Worm (Caenorhabditis elegans) whole organism, L3 larva: ENCODE measurements around the gene Y69H2.3.

ENCODE experiments used
- aly-2 ChIP-seq: fragments of 150-350 bp; optimal IDR thresholded peaks from 2 replicates; lab custom pipeline; 2014; ENCODE audit warnings: missing biosample characterization, missing genetic modification characterization
- ama-1 ChIP-seq: fragments of 150-350 bp; optimal IDR thresholded peaks from 2 replicates; lab custom pipeline; 2018
- eor-1 ChIP-seq, 2 experiments: fragments of 150-350 bp; optimal IDR thresholded peaks; 2 replicates each; lab custom pipeline; 2014 to 2018; ENCODE audit warnings: missing biosample characterization in 2 of 2, missing genetic modification characterization in 2 of 2
- fkh-10 ChIP-seq: sonication (generic microtip); optimal IDR thresholded peaks from 2 replicates; lab custom pipeline; 2017; ENCODE audit warnings: missing biosample characterization, missing genetic modification reagents, missing genetic modification characterization
- fos-1 ChIP-seq: fragments of 150-350 bp; optimal IDR thresholded peaks from 2 replicates; lab custom pipeline; 2014; ENCODE audit warnings: missing biosample characterization, missing genetic modification characterization
- nhr-11 ChIP-seq: fragments of 150-350 bp; optimal IDR thresholded peaks from 2 replicates; lab custom pipeline; 2014; ENCODE audit warnings: missing biosample characterization, missing genetic modification characterization
- nhr-23 ChIP-seq: fragments of 150-350 bp; optimal IDR thresholded peaks from 2 replicates; lab custom pipeline; 2014; ENCODE audit warnings: missing biosample characterization, missing genetic modification reagents, missing genetic modification characterization
- nhr-25 ChIP-seq: sonication (generic microtip); optimal IDR thresholded peaks from 2 replicates; lab custom pipeline; 2017; ENCODE audit warnings: missing biosample characterization, missing genetic modification characterization
- nhr-77 ChIP-seq: fragments of 150-350 bp; optimal IDR thresholded peaks from 2 replicates; lab custom pipeline; 2014; ENCODE audit warnings: missing biosample characterization, missing genetic modification characterization
- ztf-11 ChIP-seq: fragments of 150-350 bp; optimal IDR thresholded peaks from 2 replicates; lab custom pipeline; 2014; ENCODE audit warnings: missing biosample characterization, missing genetic modification characterization
- ztf-4 ChIP-seq: fragments of 150-350 bp; optimal IDR thresholded peaks from 2 replicates; lab custom pipeline; 2014; ENCODE audit warnings: missing biosample characterization, missing genetic modification characterization

DNA sequence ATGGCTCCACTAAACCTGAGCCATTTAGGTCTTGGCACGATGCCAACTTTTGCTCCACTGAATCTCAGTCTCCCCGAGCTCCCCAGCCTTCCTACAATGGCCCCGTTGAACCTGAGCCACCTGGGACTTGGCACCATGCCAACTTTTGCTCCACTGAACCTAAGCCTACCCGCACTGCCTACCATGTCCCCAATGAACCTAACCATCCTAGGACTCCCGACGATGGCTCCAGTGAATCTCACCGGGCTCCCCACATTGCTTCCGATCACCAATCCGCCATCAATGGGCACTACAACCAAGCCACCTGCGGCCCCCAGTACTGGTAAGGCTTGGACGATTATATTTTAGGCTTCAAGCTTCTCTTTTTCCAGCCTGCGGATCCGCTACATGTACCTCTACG lies 7.9 kb upstream of the Y69H2.3 start:
- no peak for TF ChIP-seq nhr-77 (tag; lab: Kevin White, UChicago)
- TF ChIP-seq nhr-25 (tag; lab: Kevin White, UChicago): no peak
- no peak for TF ChIP-seq fkh-10 (GFP tag; lab: Kevin White, UChicago)
- no peak for TF ChIP-seq eor-1 (tag; optimal IDR thresholded peaks at IDR 0.05; lab: Kevin White, UChicago)
- no peak for TF ChIP-seq ama-1
- TF ChIP-seq nhr-11 (tag; lab: Kevin White, UChicago): no peak
- no peak for TF ChIP-seq ztf-11 (tag; lab: Kevin White, UChicago)
- TF ChIP-seq nhr-23 (tag; lab: Kevin White, UChicago): no peak
- no peak for TF ChIP-seq aly-2 (tag; lab: Kevin White, UChicago)
- TF ChIP-seq fos-1 (tag; lab: Kevin White, UChicago): no peak
- TF ChIP-seq ztf-4 (tag; lab: Kevin White, UChicago): no peak
